Fruit fly (Drosophila melanogaster) whole organism, embryonic: Measurements from ENCODE around the gene alpha-Man-Ic.

Source experiments
- CG10209 ChIP-seq: fragments of 200-800 bp; sonication (Bioruptor generic); optimal IDR thresholded peaks from 3 replicates; lab custom pipeline; 2017; ENCODE audit warnings: missing biosample characterization, mild to moderate bottlenecking, missing genetic modification characterization, missing genetic modification reagents
- CG1024 ChIP-seq: fragments of 200-800 bp; sonication (Bioruptor generic); IDR thresholded peaks from 2 replicates; pipeline ENCODE4 v1.3.6; 2022; ENCODE audit warnings: missing biosample characterization, missing genetic modification characterization
- CG10431 ChIP-seq: fragments of 200-800 bp; sonication (Bioruptor generic); optimal IDR thresholded peaks from 3 replicates; lab custom pipeline; 2018; ENCODE audit warnings: missing biosample characterization, mild to moderate bottlenecking, missing genetic modification characterization
- CG10565 ChIP-seq: fragments of 200-800 bp; sonication (Bioruptor generic); optimal IDR thresholded peaks from 3 replicates; lab custom pipeline; 2016; ENCODE audit warnings: missing biosample characterization, mild to moderate bottlenecking, missing genetic modification characterization
- CG10654 ChIP-seq: fragments of 200-800 bp; sonication (Bioruptor generic); optimal IDR thresholded peaks from 2 replicates; lab custom pipeline; 2016; ENCODE audit warnings: missing biosample characterization, missing genetic modification characterization
- CG11504 ChIP-seq: fragments of 200-800 bp; sonication (Bioruptor generic); optimal IDR thresholded peaks from 3 replicates; lab custom pipeline; 2019; ENCODE audit warnings: missing biosample characterization, mild to moderate bottlenecking, missing genetic modification characterization, moderate library complexity
- CG11695 ChIP-seq: fragments of 200-800 bp; sonication (Bioruptor generic); IDR thresholded peaks from 3 replicates; pipeline ENCODE4 v1.3.6; 2022; ENCODE audit warnings: missing biosample characterization, missing genetic modification characterization
- CG12744 ChIP-seq: fragments of 200-800 bp; sonication (Bioruptor generic); optimal IDR thresholded peaks from 2 replicates; lab custom pipeline; 2016; ENCODE audit warnings: missing biosample characterization, missing genetic modification characterization
- CG13123 ChIP-seq: fragments of 200-800 bp; sonication (Bioruptor generic); optimal IDR thresholded peaks from 2 replicates; lab custom pipeline; 2016; ENCODE audit warnings: missing biosample characterization, missing genetic modification characterization
- CG14710 ChIP-seq: fragments of 200-800 bp; sonication (Bioruptor generic); optimal IDR thresholded peaks from 3 replicates; lab custom pipeline; 2019; ENCODE audit warnings: missing biosample characterization, mild to moderate bottlenecking, missing genetic modification characterization, moderate library complexity
- CG15479 ChIP-seq: fragments of 200-800 bp; sonication (Bioruptor generic); optimal IDR thresholded peaks from 3 replicates; lab custom pipeline; 2019; ENCODE audit warnings: missing biosample characterization, mild to moderate bottlenecking, missing genetic modification characterization, moderate library complexity
- CG1832 ChIP-seq: fragments of 200-800 bp; sonication (Bioruptor generic); optimal IDR thresholded peaks from 2 replicates; lab custom pipeline; 2017; ENCODE audit warnings: missing biosample characterization, mild to moderate bottlenecking, missing genetic modification characterization, inconsistent platforms
- CG18619 ChIP-seq: fragments of 200-800 bp; sonication (Bioruptor generic); optimal IDR thresholded peaks from 3 replicates; lab custom pipeline; 2017; ENCODE audit warnings: missing biosample characterization, mild to moderate bottlenecking, missing genetic modification characterization
- CG2129 ChIP-seq: fragments of 200-800 bp; sonication (Bioruptor generic); IDR thresholded peaks from 2 replicates; pipeline ENCODE4 v1.3.6; 2022; ENCODE audit warnings: missing biosample characterization, missing genetic modification characterization; ENCODE audit not compliant: partially characterized antibody
- CG3407 ChIP-seq: fragments of 200-800 bp; sonication (Bioruptor generic); optimal IDR thresholded peaks from 2 replicates; lab custom pipeline; 2018; ENCODE audit warnings: missing biosample characterization, mild to moderate bottlenecking, missing genetic modification characterization
- CG34224 ChIP-seq: fragments of 200-800 bp; sonication (Bioruptor generic); IDR thresholded peaks from 3 replicates; pipeline ENCODE4 v1.3.6; 2022; ENCODE audit warnings: missing biosample characterization, missing genetic modification characterization; ENCODE audit not compliant: partially characterized antibody
- CG4424 ChIP-seq: fragments of 200-800 bp; sonication (Bioruptor generic); optimal IDR thresholded peaks from 3 replicates; lab custom pipeline; 2016; ENCODE audit warnings: missing biosample characterization, missing genetic modification characterization
- CG5180 ChIP-seq: fragments of 200-800 bp; sonication (Bioruptor generic); optimal IDR thresholded peaks from 3 replicates; lab custom pipeline; 2017; ENCODE audit warnings: missing biosample characterization, missing genetic modification characterization, mild to moderate bottlenecking, moderate library complexity, missing genetic modification reagents
- CG7556 ChIP-seq: fragments of 200-800 bp; sonication (Bioruptor generic); optimal IDR thresholded peaks from 2 replicates; lab custom pipeline; 2017; ENCODE audit warnings: missing biosample characterization, mild to moderate bottlenecking, missing genetic modification characterization
- Fer3 ChIP-seq: fragments of 200-800 bp; sonication (Bioruptor generic); optimal IDR thresholded peaks from 2 replicates; lab custom pipeline; 2018; ENCODE audit warnings: missing biosample characterization, mild to moderate bottlenecking, missing genetic modification characterization, moderate library complexity
- Gsc ChIP-seq: fragments of 200-800 bp; sonication (Bioruptor generic); IDR thresholded peaks from 2 replicates; pipeline ENCODE4 v1.3.6; 2022; ENCODE audit warnings: missing biosample characterization, missing genetic modification characterization
- Hmr ChIP-seq: fragments of 200-800 bp; sonication (Bioruptor generic); optimal IDR thresholded peaks from 3 replicates; lab custom pipeline; 2017; ENCODE audit warnings: mild to moderate bottlenecking, missing biosample characterization, missing genetic modification reagents, missing genetic modification characterization
- Hr3 ChIP-seq: fragments of 200-800 bp; sonication (Bioruptor generic); optimal IDR thresholded peaks from 3 replicates; lab custom pipeline; 2016; ENCODE audit warnings: missing biosample characterization, missing genetic modification characterization
- Hsf ChIP-seq: fragments of 200-800 bp; sonication (Bioruptor generic); optimal IDR thresholded peaks from 3 replicates; lab custom pipeline; 2016; ENCODE audit warnings: missing biosample characterization, missing genetic modification characterization
- Kr ChIP-seq: fragments of 200-800 bp; sonication (Bioruptor generic); optimal IDR thresholded peaks from 2 replicates; lab custom pipeline; 2017; ENCODE audit warnings: missing biosample characterization, mild to moderate bottlenecking, missing genetic modification characterization
- Mad ChIP-seq: fragments of 200-800 bp; sonication (Bioruptor generic); optimal IDR thresholded peaks from 2 replicates; lab custom pipeline; 2016; ENCODE audit warnings: missing biosample characterization, missing genetic modification characterization
- Myb ChIP-seq: fragments of 200-800 bp; sonication (Bioruptor generic); optimal IDR thresholded peaks from 2 replicates; lab custom pipeline; 2016; ENCODE audit warnings: missing biosample characterization, missing genetic modification characterization
- NC2β ChIP-seq: fragments of 200-800 bp; sonication (Bioruptor generic); optimal IDR thresholded peaks from 2 replicates; lab custom pipeline; 2016; ENCODE audit warnings: missing biosample characterization, missing genetic modification characterization
- NK7.1 ChIP-seq: fragments of 200-800 bp; sonication (Bioruptor generic); optimal IDR thresholded peaks from 3 replicates; lab custom pipeline; 2016; ENCODE audit warnings: missing biosample characterization, missing genetic modification characterization
- Rfx ChIP-seq: fragments of 200-800 bp; sonication (Bioruptor generic); IDR thresholded peaks from 2 replicates; pipeline ENCODE4 v1.3.6; 2022; ENCODE audit warnings: missing biosample characterization, missing genetic modification characterization
- Taf1 ChIP-seq: fragments of 200-800 bp; sonication (Bioruptor generic); IDR thresholded peaks from 2 replicates; pipeline ENCODE4 v1.3.6; 2022; ENCODE audit warnings: missing biosample characterization, missing genetic modification characterization
- Tbp ChIP-seq: fragments of >200 bp; optimal IDR thresholded peaks from 2 replicates; lab custom pipeline; 2018; ENCODE audit warnings: missing biosample characterization, missing genetic modification characterization
- ara ChIP-seq: fragments of 200-800 bp; sonication (Bioruptor generic); IDR thresholded peaks from 2 replicates; pipeline ENCODE4 v1.3.6; 2022; ENCODE audit warnings: missing biosample characterization, missing genetic modification characterization
- ci ChIP-seq: fragments of 200-800 bp; sonication (Bioruptor generic); IDR thresholded peaks from 3 replicates; pipeline ENCODE4 v1.3.6; 2022; ENCODE audit warnings: missing biosample characterization, missing genetic modification characterization
- croc ChIP-seq: fragments of 200-800 bp; sonication (Bioruptor generic); conservative IDR thresholded peaks from 3 replicates; pipeline ENCODE4 v1.3.6; 2022; ENCODE audit warnings: missing biosample characterization, missing genetic modification characterization
- danr ChIP-seq: fragments of 200-800 bp; sonication (Bioruptor generic); IDR thresholded peaks from 2 replicates; pipeline ENCODE4 v1.3.6; 2022; ENCODE audit warnings: missing biosample characterization, missing genetic modification characterization
- dysf ChIP-seq: fragments of 200-800 bp; sonication (Bioruptor generic); IDR thresholded peaks from 3 replicates; pipeline ENCODE4 v1.3.6; 2022; ENCODE audit warnings: missing biosample characterization, missing genetic modification characterization
- emc ChIP-seq: fragments of 200-800 bp; sonication (Bioruptor generic); optimal IDR thresholded peaks from 2 replicates; lab custom pipeline; 2016; ENCODE audit warnings: missing biosample characterization, missing genetic modification characterization
- fd64A ChIP-seq: fragments of 200-800 bp; sonication (Bioruptor generic); optimal IDR thresholded peaks from 3 replicates; lab custom pipeline; 2018; ENCODE audit warnings: missing biosample characterization, mild to moderate bottlenecking, missing genetic modification characterization
- ham ChIP-seq: fragments of 200-800 bp; sonication (Bioruptor generic); IDR thresholded peaks from 2 replicates; pipeline ENCODE4 v1.3.6; 2022; ENCODE audit warnings: missing biosample characterization, missing genetic modification characterization
- her ChIP-seq: fragments of 200-800 bp; sonication (Bioruptor generic); optimal IDR thresholded peaks from 2 replicates; lab custom pipeline; 2016; ENCODE audit warnings: missing biosample characterization, missing genetic modification characterization
- kay ChIP-seq: fragments of 200-800 bp; sonication (Bioruptor generic); optimal IDR thresholded peaks from 2 replicates; lab custom pipeline; 2016; ENCODE audit warnings: missing biosample characterization, missing genetic modification characterization
- nerfin-2 ChIP-seq: fragments of 200-800 bp; sonication (Bioruptor generic); IDR thresholded peaks from 2 replicates; pipeline ENCODE4 v1.3.6; 2022; ENCODE audit warnings: missing biosample characterization, missing genetic modification characterization; ENCODE audit not compliant: partially characterized antibody
- p53 ChIP-seq: fragments of 200-800 bp; sonication (Bioruptor generic); optimal IDR thresholded peaks from 2 replicates; lab custom pipeline; 2016; ENCODE audit warnings: missing biosample characterization, missing genetic modification characterization
- schlank ChIP-seq: fragments of 200-800 bp; sonication (Bioruptor generic); optimal IDR thresholded peaks from 2 replicates; lab custom pipeline; 2018; ENCODE audit warnings: missing biosample characterization, mild to moderate bottlenecking, missing genetic modification characterization
- sd ChIP-seq: fragments of 200-800 bp; sonication (Bioruptor generic); optimal IDR thresholded peaks from 3 replicates; lab custom pipeline; 2018; ENCODE audit warnings: missing biosample characterization, mild to moderate bottlenecking, missing genetic modification characterization, moderate library complexity
- stwl ChIP-seq: fragments of 200-800 bp; sonication (Bioruptor generic); optimal IDR thresholded peaks from 3 replicates; lab custom pipeline; 2018; ENCODE audit warnings: missing biosample characterization, mild to moderate bottlenecking, missing genetic modification characterization, moderate library complexity
- tin ChIP-seq: fragments of 200-800 bp; sonication (Bioruptor generic); optimal IDR thresholded peaks from 3 replicates; lab custom pipeline; 2016; ENCODE audit warnings: missing biosample characterization, missing genetic modification characterization
- tll ChIP-seq, 2 experiments: fragments of 200-800 bp in 1 of 2; fragments of >200 bp in 1 of 2; sonication (Bioruptor generic) in 1 of 2; optimal IDR thresholded peaks; 2 replicates each; lab custom pipeline; 2017 to 2019; ENCODE audit warnings: missing biosample characterization in 2 of 2, missing genetic modification characterization in 2 of 2, mild to moderate bottlenecking in 1 of 2, moderate library complexity in 1 of 2
- vnd ChIP-seq: fragments of 200-800 bp; sonication (Bioruptor generic); IDR thresholded peaks from 3 replicates; pipeline ENCODE4 v1.3.6; 2022; ENCODE audit warnings: missing biosample characterization, missing genetic modification characterization; ENCODE audit not compliant: partially characterized antibody
- z ChIP-seq: fragments of 200-800 bp; sonication (Bioruptor generic); IDR thresholded peaks from 3 replicates; pipeline ENCODE4 v1.3.6; 2022; ENCODE audit warnings: missing biosample characterization, missing genetic modification characterization

Gene alpha-Man-Ic

DNA sequence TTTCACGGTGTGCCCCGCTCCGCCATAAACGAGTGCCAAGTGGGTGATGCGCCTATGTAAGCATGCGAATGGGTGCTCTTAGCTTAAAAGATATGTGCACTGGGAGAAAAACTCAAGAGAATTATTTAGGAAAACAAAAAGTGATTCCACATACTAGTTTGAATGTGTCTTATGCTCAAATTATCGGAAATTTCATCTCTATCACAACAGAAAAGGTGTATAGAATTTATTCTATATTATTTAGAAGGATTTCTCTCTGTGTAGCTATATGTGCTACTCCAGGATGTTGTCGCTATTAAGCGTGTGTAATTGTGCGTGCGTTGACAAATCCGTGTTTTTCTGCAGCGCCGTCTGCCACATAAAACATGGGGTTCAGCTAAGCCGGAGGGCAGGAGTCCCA, 29.1 kb upstream of the alpha-Man-Ic start (continued):
- TF ChIP-seq CG3407 (GFP tag; lab: Kevin White, UChicago) (no peak), CG10565 (GFP tag; lab: Kevin White, UChicago) (no peak), CG10654 (GFP tag; lab: Kevin White, UChicago) (no peak), Mad (no peak), CG13123 (GFP tag; lab: Kevin White, UChicago) (no peak), CG1024 (GFP tag; lab: Robert Waterston, UW) (no peak), tll (GFP tag; optimal IDR thresholded peaks at IDR 0.05; lab: Kevin White, UChicago) (no peak), schlank (no peak), ham (no peak), CG34224 (no peak), emc (GFP tag; lab: Kevin White, UChicago) (no peak), Hsf (GFP tag; lab: Kevin White, UChicago) (no peak), her (GFP tag; lab: Kevin White, UChicago) (no peak), p53 (no peak), Kr (GFP tag; lab: Kevin White, UChicago) (no peak), CG7556 (GFP tag; lab: Kevin White, UChicago) (peak; percentile 4), sd (tag; lab: Kevin White, UChicago) (no peak), danr (GFP tag; lab: Robert Waterston, UW) (no peak), CG4424 (GFP tag; lab: Kevin White, UChicago) (no peak), CG1832 (no peak), Taf1 (GFP tag; lab: Robert Waterston, UW) (no peak), CG5180 (no peak), CG11695 (no peak), Gsc (GFP tag; lab: Robert Waterston, UW) (no peak), kay (GFP tag; lab: Kevin White, UChicago) (no peak), Rfx (peak; percentile 44; the same call in 1 of the 2 replicates), stwl (tag; lab: Kevin White, UChicago) (no peak), Hr3 (GFP tag; lab: Kevin White, UChicago) (no peak), tin (GFP tag; lab: Kevin White, UChicago) (no peak), dysf (GFP tag; lab: Robert Waterston, UW) (peak; percentile 52; the same call in 2 of the 3 replicates), CG15479 (GFP tag; lab: Kevin White, UChicago) (no peak), CG14710 (no peak), vnd (GFP tag; lab: Robert Waterston, UW) (no peak), Fer3 (tag; lab: Kevin White, UChicago) (no peak), z (GFP tag; lab: Robert Waterston, UW) (no peak), Myb (no peak), Hmr (GFP tag; lab: Kevin White, UChicago) (peak; percentile 1), CG18619 (no peak), nerfin-2 (GFP tag; lab: Robert Waterston, UW) (no peak), CG12744 (GFP tag; lab: Kevin White, UChicago) (no peak), croc (GFP tag; lab: Robert Waterston, UW) (no peak), ci (GFP tag; lab: Robert Waterston, UW) (0 out of 3 replicates have a peak, but pooled peaks have one; percentile 28), NK7.1 (GFP tag; lab: Kevin White, UChicago) (no peak), CG10209 (GFP tag; lab: Kevin White, UChicago) (no peak), Tbp (GFP tag; lab: Kevin White, UChicago) (no peak), ara (no peak), NC2β (no peak), fd64A (GFP tag; lab: Kevin White, UChicago) (no peak), CG10431 (GFP tag; lab: Kevin White, UChicago) (no peak), CG2129 (no peak), CG11504 (tag; lab: Kevin White, UChicago) (peak; percentile 11)
